Worm (Caenorhabditis elegans) whole organism, L1 larva: ENCODE measurements around the gene srd-50.
A peak's percentile ranks its signal among the peaks of the same experiment; 100 is the strongest.

Experiments
- alr-1 ChIP-seq: fragments of 200-800 bp; sonication (Bioruptor generic); optimal IDR thresholded peaks from 2 replicates; lab custom pipeline; 2018; ENCODE audit warnings: borderline replicate concordance, mild to moderate bottlenecking, missing genetic modification characterization, missing compliant biosample characterization
- aly-2 ChIP-seq: fragments of 150-350 bp; optimal IDR thresholded peaks from 2 replicates; lab custom pipeline; 2014; ENCODE audit warnings: missing biosample characterization, missing genetic modification characterization
- ceh-63 ChIP-seq: fragments of 200-800 bp; sonication (Bioruptor generic); optimal IDR thresholded peaks from 2 replicates; lab custom pipeline; 2018; ENCODE audit warnings: mild to moderate bottlenecking, missing genetic modification characterization, missing compliant biosample characterization
- ceh-8 ChIP-seq: fragments of 200-800 bp; sonication (Bioruptor generic); optimal IDR thresholded peaks from 2 replicates; lab custom pipeline; 2018; ENCODE audit warnings: mild to moderate bottlenecking, missing genetic modification characterization, moderate library complexity, missing compliant biosample characterization
- ceh-82 ChIP-seq, 3 experiments: fragments of 150-350 bp in 1 of 3; sonication (generic microtip) in 2 of 3; optimal IDR thresholded peaks; 2 replicates each; lab custom pipeline; 2014 to 2017; ENCODE audit warnings: missing biosample characterization in 3 of 3, missing genetic modification characterization in 3 of 3
- ces-1 ChIP-seq: fragments of 150-350 bp; optimal IDR thresholded peaks from 2 replicates; lab custom pipeline; 2014; ENCODE audit warnings: missing biosample characterization, missing genetic modification reagents, missing genetic modification characterization
- dsc-1 ChIP-seq: sonication (generic microtip); optimal IDR thresholded peaks from 2 replicates; lab custom pipeline; 2016; ENCODE audit warnings: mild to moderate bottlenecking, missing genetic modification characterization, missing compliant biosample characterization
- efl-3 ChIP-seq: fragments of 200-800 bp; sonication (Bioruptor generic); optimal IDR thresholded peaks from 2 replicates; lab custom pipeline; 2018; ENCODE audit warnings: mild to moderate bottlenecking, missing genetic modification characterization, missing compliant biosample characterization
- egl-13 ChIP-seq: sonication (generic microtip); optimal IDR thresholded peaks from 2 replicates; lab custom pipeline; 2016; ENCODE audit warnings: missing genotype, missing genetic modification reagents, missing genetic modification characterization, missing compliant biosample characterization
- ets-5 ChIP-seq: fragments of 200-800 bp; sonication (Bioruptor generic); IDR thresholded peaks from 2 replicates; pipeline ENCODE4 v1.3.6; 2022; ENCODE audit warnings: missing genetic modification characterization, missing compliant biosample characterization
- fkh-10 ChIP-seq: sonication (generic microtip); optimal IDR thresholded peaks from 2 replicates; lab custom pipeline; 2017; ENCODE audit warnings: missing biosample characterization, missing genetic modification reagents, missing genetic modification characterization
- fkh-8 ChIP-seq: sonication (generic microtip); optimal IDR thresholded peaks from 2 replicates; lab custom pipeline; 2016; ENCODE audit warnings: mild to moderate bottlenecking, missing genetic modification characterization, missing compliant biosample characterization
- fos-1 ChIP-seq: fragments of 150-350 bp; optimal IDR thresholded peaks from 2 replicates; lab custom pipeline; 2014; ENCODE audit warnings: missing biosample characterization, missing genetic modification characterization
- grh-1 ChIP-seq: fragments of 200-800 bp; sonication (Bioruptor generic); IDR thresholded peaks from 2 replicates; pipeline ENCODE4 v1.3.6; 2022; ENCODE audit warnings: missing genetic modification reagents, missing genetic modification characterization, missing compliant biosample characterization
- hlh-4 ChIP-seq: sonication (generic microtip); optimal IDR thresholded peaks from 2 replicates; lab custom pipeline; 2016; ENCODE audit warnings: mild to moderate bottlenecking, missing genetic modification characterization, missing compliant biosample characterization
- hpl-2 ChIP-seq: fragments of 150-350 bp; optimal IDR thresholded peaks from 2 replicates; lab custom pipeline; 2014; ENCODE audit warnings: missing biosample characterization, missing genetic modification reagents, missing genetic modification characterization
- isw-1 ChIP-seq: fragments of 200-800 bp; sonication (Bioruptor generic); IDR thresholded peaks from 2 replicates; pipeline ENCODE4 v1.3.6; 2022; ENCODE audit warnings: missing genetic modification characterization, missing compliant biosample characterization
- lin-14 ChIP-seq: fragments of 200-800 bp; sonication (Bioruptor generic); optimal IDR thresholded peaks from 2 replicates; lab custom pipeline; 2018; ENCODE audit warnings: mild to moderate bottlenecking, missing genetic modification characterization, moderate library complexity, missing compliant biosample characterization
- lin-35 ChIP-seq, 2 experiments: fragments of 150-350 bp; optimal IDR thresholded peaks; 2 replicates each; lab custom pipeline; 2014; ENCODE audit warnings: missing biosample characterization in 2 of 2, missing genetic modification characterization in 2 of 2, missing genetic modification reagents in 2 of 2
- lir-3 ChIP-seq: sonication (generic microtip); optimal IDR thresholded peaks from 2 replicates; lab custom pipeline; 2016; ENCODE audit warnings: mild to moderate bottlenecking, missing genetic modification characterization, moderate library complexity, missing compliant biosample characterization; ENCODE audit not compliant: poor library complexity
- lsy-2 ChIP-seq, 2 experiments: fragments of 150-350 bp; optimal IDR thresholded peaks; 2 replicates each; lab custom pipeline; 2014; ENCODE audit warnings: missing biosample characterization in 2 of 2, missing genetic modification characterization in 2 of 2
- mab-9 ChIP-seq: fragments of 200-800 bp; sonication (Bioruptor generic); IDR thresholded peaks from 2 replicates; pipeline ENCODE4 v1.3.6; 2022; ENCODE audit warnings: missing genetic modification reagents, missing genetic modification characterization, missing compliant biosample characterization
- mef-2 ChIP-seq: fragments of 150-350 bp; optimal IDR thresholded peaks from 2 replicates; lab custom pipeline; 2014; ENCODE audit warnings: missing biosample characterization, missing genetic modification characterization
- mep-1 ChIP-seq: fragments of 150-350 bp; optimal IDR thresholded peaks from 2 replicates; lab custom pipeline; 2014; ENCODE audit warnings: missing biosample characterization, missing genetic modification characterization
- nhr-19 ChIP-seq: fragments of 200-800 bp; sonication (Bioruptor generic); conservative IDR thresholded peaks from 2 replicates; pipeline ENCODE4 v1.3.6; 2022; ENCODE audit warnings: missing genetic modification characterization, missing compliant biosample characterization
- nhr-20 ChIP-seq: sonication (generic microtip); optimal IDR thresholded peaks from 2 replicates; lab custom pipeline; 2016; ENCODE audit warnings: mild to moderate bottlenecking, missing genetic modification characterization, missing compliant biosample characterization
- nhr-237 ChIP-seq: fragments of 150-350 bp; optimal IDR thresholded peaks from 2 replicates; lab custom pipeline; 2014; ENCODE audit warnings: missing biosample characterization, missing genetic modification characterization
- nhr-28 ChIP-seq: fragments of 150-350 bp; optimal IDR thresholded peaks from 2 replicates; lab custom pipeline; 2014; ENCODE audit warnings: missing biosample characterization, missing genetic modification characterization
- nhr-47 ChIP-seq: sonication (generic microtip); optimal IDR thresholded peaks from 2 replicates; lab custom pipeline; 2016; ENCODE audit warnings: mild to moderate bottlenecking, missing genetic modification characterization, moderate library complexity, missing compliant biosample characterization
- nhr-71 ChIP-seq: sonication (generic microtip); optimal IDR thresholded peaks from 2 replicates; lab custom pipeline; 2016; ENCODE audit warnings: mild to moderate bottlenecking, missing genetic modification characterization, moderate library complexity, missing compliant biosample characterization
- nhr-77 ChIP-seq: fragments of 150-350 bp; optimal IDR thresholded peaks from 2 replicates; lab custom pipeline; 2014; ENCODE audit warnings: missing biosample characterization, missing genetic modification characterization
- nhr-85 ChIP-seq: sonication (generic microtip); peaks from one replicate; lab custom pipeline; 2016; ENCODE audit warnings: missing genetic modification characterization, inconsistent platforms, missing compliant biosample characterization
- nhr-90 ChIP-seq: sonication (generic microtip); optimal IDR thresholded peaks from 2 replicates; lab custom pipeline; 2016; ENCODE audit warnings: mild to moderate bottlenecking, missing genetic modification characterization, missing compliant biosample characterization; ENCODE audit not compliant: poor library complexity
- pax-3 ChIP-seq: fragments of 200-800 bp; sonication (Bioruptor generic); optimal IDR thresholded peaks from 2 replicates; lab custom pipeline; 2018; ENCODE audit warnings: mild to moderate bottlenecking, missing genetic modification characterization, moderate library complexity, missing compliant biosample characterization
- pqm-1 ChIP-seq: sonication (generic microtip); optimal IDR thresholded peaks from 3 replicates; lab custom pipeline; 2017; ENCODE audit warnings: missing biosample characterization, missing genetic modification characterization
- skn-1 ChIP-seq: fragments of 150-350 bp; optimal IDR thresholded peaks from 2 replicates; lab custom pipeline; 2014; ENCODE audit warnings: missing biosample characterization, missing genetic modification characterization
- snu-23 ChIP-seq: sonication (generic microtip); optimal IDR thresholded peaks from 2 replicates; lab custom pipeline; 2016; ENCODE audit warnings: missing genetic modification characterization, missing compliant biosample characterization
- sup-37 ChIP-seq: fragments of 200-800 bp; sonication (Bioruptor generic); optimal IDR thresholded peaks from 2 replicates; lab custom pipeline; 2018; ENCODE audit warnings: mild to moderate bottlenecking, missing genetic modification characterization, missing compliant biosample characterization
- tbx-2 ChIP-seq: sonication (generic microtip); optimal IDR thresholded peaks from 2 replicates; lab custom pipeline; 2016; ENCODE audit warnings: missing genetic modification characterization, missing compliant biosample characterization
- unc-62 ChIP-seq: fragments of 150-350 bp; optimal IDR thresholded peaks from 2 replicates; lab custom pipeline; 2014; ENCODE audit warnings: missing biosample characterization, missing genetic modification reagents, missing genetic modification characterization
- unc-86 ChIP-seq: sonication (generic microtip); optimal IDR thresholded peaks from 2 replicates; lab custom pipeline; 2016; ENCODE audit warnings: missing genetic modification characterization, missing compliant biosample characterization
- unc-98 ChIP-seq: fragments of 200-800 bp; sonication (Bioruptor generic); IDR thresholded peaks from 2 replicates; pipeline ENCODE4 v1.3.6; 2022; ENCODE audit warnings: missing genetic modification characterization, missing compliant biosample characterization
- xbp-1 ChIP-seq: sonication (generic microtip); optimal IDR thresholded peaks from 2 replicates; lab custom pipeline; 2016; ENCODE audit warnings: missing genetic modification characterization, missing compliant biosample characterization
- zag-1 ChIP-seq: fragments of 150-350 bp; optimal IDR thresholded peaks from 2 replicates; lab custom pipeline; 2014; ENCODE audit warnings: missing biosample characterization, missing genetic modification characterization
- ztf-4 ChIP-seq: fragments of 150-350 bp; optimal IDR thresholded peaks from 2 replicates; lab custom pipeline; 2014; ENCODE audit warnings: missing biosample characterization, missing genetic modification characterization

srd-50 gene

DNA sequence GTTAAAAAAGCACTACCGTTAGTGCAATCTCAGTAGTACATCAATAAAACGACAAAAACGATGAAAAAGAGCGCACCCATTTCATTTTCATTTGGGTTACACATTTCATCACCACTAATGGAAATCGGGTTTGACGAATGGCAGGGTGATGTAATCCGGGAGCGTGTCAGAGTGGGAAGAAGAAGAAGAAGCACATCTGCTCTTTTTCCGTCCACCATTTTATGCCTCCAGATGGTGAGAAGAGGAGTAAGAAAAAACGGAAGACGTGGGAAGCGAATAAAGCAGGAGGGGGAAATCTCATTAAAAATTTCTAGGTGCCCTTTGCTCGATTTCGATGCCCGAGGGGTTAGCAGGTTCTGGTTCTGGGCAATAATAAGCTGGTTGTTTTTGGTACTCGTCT, 24.4 kb upstream of the srd-50 start:
- no peak for TF ChIP-seq lir-3 (tag; lab: Kevin White, UChicago)
- TF ChIP-seq ceh-82 (tag; optimal IDR thresholded peaks at IDR 0.05; lab: Kevin White, UChicago) = peak in 1 of 3 experiments; percentile 26
- peak; percentile 33 for TF ChIP-seq lin-14 (GFP tag; lab: Kevin White, UChicago)
- peak; percentile 56 for TF ChIP-seq ceh-63 (GFP tag; lab: Kevin White, UChicago)

DNA sequence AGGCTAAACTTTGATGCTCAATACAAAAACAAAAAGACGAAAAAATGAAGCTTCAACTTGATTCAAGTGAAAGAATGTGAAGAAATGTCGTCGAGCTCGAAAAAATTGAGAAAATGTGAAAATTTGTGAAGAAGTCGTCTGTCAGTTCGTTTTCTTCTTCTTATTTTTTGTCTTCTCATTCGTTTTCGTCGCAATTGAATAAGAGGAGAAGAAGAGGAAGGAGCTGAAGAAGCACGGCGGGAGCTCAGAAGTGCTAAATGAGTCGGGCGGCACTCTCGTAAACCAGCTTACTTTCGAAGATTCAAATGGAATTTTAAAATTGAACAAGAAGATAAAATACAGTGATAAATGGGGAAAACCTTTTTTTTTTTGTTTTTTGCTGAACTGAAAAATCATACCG, 23.6 kb upstream of the srd-50 start:
- TF ChIP-seq nhr-28 (tag; lab: Kevin White, UChicago) = no peak
- TF ChIP-seq nhr-19 (GFP tag; lab: Robert Waterston, UW) = no peak
- TF ChIP-seq nhr-77 (tag; lab: Kevin White, UChicago) = no peak
- TF ChIP-seq nhr-47 (tag; lab: Kevin White, UChicago) = no peak
- TF ChIP-seq ets-5 (GFP tag; lab: Robert Waterston, UW) = no peak
- no peak for TF ChIP-seq pqm-1
- peak; percentile 70 for TF ChIP-seq fkh-10 (GFP tag; lab: Kevin White, UChicago)
- TF ChIP-seq nhr-237 = no peak
- no peak for TF ChIP-seq ceh-8
- TF ChIP-seq ces-1 = no peak
- no peak for TF ChIP-seq unc-62
- no peak for TF ChIP-seq ceh-82 (tag; optimal IDR thresholded peaks at IDR 0.05; lab: Kevin White, UChicago)
- no peak for TF ChIP-seq fos-1 (tag; lab: Kevin White, UChicago)
- peak; percentile 5 for TF ChIP-seq lin-14 (GFP tag; lab: Kevin White, UChicago)
- TF ChIP-seq, all 84 proteins: peak for 2

DNA sequence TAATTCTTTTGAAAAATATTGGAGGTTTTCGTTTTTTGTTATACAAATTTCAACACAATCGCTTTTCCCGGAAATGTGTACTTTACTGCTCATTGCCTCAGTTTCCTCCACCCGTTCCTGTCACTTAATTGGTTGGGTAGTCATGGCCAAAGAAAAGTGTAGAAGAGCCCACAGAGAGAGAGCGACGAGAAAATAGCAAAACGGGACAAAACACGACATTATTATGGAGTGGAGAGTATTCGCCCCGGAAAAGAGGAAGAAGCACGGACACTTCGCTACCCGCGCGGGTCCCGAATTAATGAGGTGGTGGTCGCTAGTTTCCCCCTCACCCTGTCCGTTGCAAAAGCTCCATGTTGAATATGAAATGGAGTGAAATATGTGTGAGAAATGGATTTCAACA, 22.2 kb upstream of the srd-50 start:
- TF ChIP-seq unc-86 (no peak), ets-5 (GFP tag; lab: Robert Waterston, UW) (no peak), mab-9 (GFP tag; lab: Robert Waterston, UW) (no peak), fkh-8 (tag; lab: Kevin White, UChicago) (peak; percentile 21), nhr-90 (tag; lab: Kevin White, UChicago) (no peak), lin-14 (GFP tag; lab: Kevin White, UChicago) (peak; percentile 35)
- TF ChIP-seq, all 84 proteins: peak for 2

DNA sequence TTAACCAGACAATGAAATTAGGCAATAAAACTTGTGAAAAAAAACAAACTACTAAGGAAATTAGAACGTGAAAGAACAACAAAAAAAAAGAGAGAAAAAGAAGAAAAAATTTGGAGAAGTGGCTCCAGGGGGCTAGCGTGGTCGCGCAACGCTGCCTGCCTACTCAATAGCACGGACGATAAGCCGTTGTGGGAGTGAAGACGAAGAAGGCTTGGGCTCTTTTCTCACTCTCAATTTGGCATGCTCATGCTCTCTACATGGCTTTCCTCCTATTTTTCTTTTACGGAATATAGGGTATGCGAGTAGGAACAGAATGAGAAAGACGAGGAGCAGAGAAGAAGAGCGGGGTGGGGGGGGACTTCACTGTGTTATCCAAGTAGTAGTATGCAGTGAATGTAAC, 20.7 kb upstream of the srd-50 start:
- TF ChIP-seq nhr-90 (tag; lab: Kevin White, UChicago) (no peak), ceh-82 (tag; optimal IDR thresholded peaks at IDR 0.05; lab: Kevin White, UChicago) (peak in 2 of 3 experiments; percentile 54 to 75), skn-1 (tag; lab: Kevin White, UChicago) (no peak), mep-1 (tag; lab: Kevin White, UChicago) (peak; percentile 23), sup-37 (GFP tag; lab: Kevin White, UChicago) (no peak), snu-23 (GFP tag; lab: Kevin White, UChicago) (peak; percentile 18), fkh-8 (tag; lab: Kevin White, UChicago) (peak; percentile 66), unc-98 (GFP tag; lab: Robert Waterston, UW) (no peak), ztf-4 (tag; lab: Kevin White, UChicago) (no peak), efl-3 (GFP tag; lab: Kevin White, UChicago) (no peak), lin-14 (GFP tag; lab: Kevin White, UChicago) (peak; percentile 86), lir-3 (tag; lab: Kevin White, UChicago) (no peak), unc-62 (no peak), alr-1 (no peak), xbp-1 (peak; percentile 33), fos-1 (tag; lab: Kevin White, UChicago) (no peak), nhr-71 (tag; lab: Kevin White, UChicago) (peak; percentile 46), lin-35 (GFP tag; optimal IDR thresholded peaks at IDR 0.05; lab: Kevin White, UChicago) (peak in 1 of 2 experiments; percentile 5), nhr-47 (tag; lab: Kevin White, UChicago) (peak; percentile 51), egl-13 (peak; percentile 22), dsc-1 (peak; percentile 7), pax-3 (tag; lab: Kevin White, UChicago) (no peak), nhr-20 (tag; lab: Kevin White, UChicago) (no peak), tbx-2 (tag; lab: Kevin White, UChicago) (peak; percentile 28), hlh-4 (tag; lab: Kevin White, UChicago) (no peak), hpl-2 (GFP tag; lab: Kevin White, UChicago) (no peak), unc-86 (peak; percentile 33), mef-2 (no peak), lsy-2 (tag; optimal IDR thresholded peaks at IDR 0.05; lab: Kevin White, UChicago) (peak; percentile 9 to 51), isw-1 (peak; percentile 30), aly-2 (tag; lab: Kevin White, UChicago) (no peak), nhr-85 (tag; lab: Kevin White, UChicago) (no peak), grh-1 (GFP tag; lab: Robert Waterston, UW) (no peak), zag-1 (no peak)
